Fruit fly (Drosophila melanogaster): Measurements from ENCODE around the gene RhoL.

RhoL gene

dm6 chr3R:9532437-9533180 lies 30.2 kb upstream of the RhoL start, which contains the start of gene by:
by (minus strand) TSS chr3R:9533011.
- peak; percentile 56 for TF ChIP-seq kay (GFP tag; ENCODE audit: borderline replicate concordance)
- TF ChIP-seq CG12768 (GFP tag; optimal IDR thresholded peaks at IDR 0.05) = peak; percentile 39
- peak; percentile 85 for TF ChIP-seq cic (GFP tag; optimal IDR thresholded peaks at IDR 0.05)
- TF ChIP-seq Crg-1 (GFP tag; optimal IDR thresholded peaks at IDR 0.05) = no peak
- no peak for TF ChIP-seq CG5204 (GFP tag; optimal IDR thresholded peaks at IDR 0.05)
- TF ChIP-seq Clk (GFP tag; optimal IDR thresholded peaks at IDR 0.05) = no peak
- TF ChIP-seq ovo (GFP tag; optimal IDR thresholded peaks at IDR 0.05) = peak; percentile 64
- no peak for TF ChIP-seq CG14711 (tag; optimal IDR thresholded peaks at IDR 0.05)

- TF ChIP-seq toe (GFP tag; optimal IDR thresholded peaks at IDR 0.05) = no peak
- TF ChIP-seq ovo (GFP tag; optimal IDR thresholded peaks at IDR 0.05) = peak; percentile 68
- TF ChIP-seq kay (GFP tag; ENCODE audit: borderline replicate concordance) = peak; percentile 19
- TF ChIP-seq CG11617 (GFP tag; optimal IDR thresholded peaks at IDR 0.05) = no peak
These were observed 27.5 kb upstream of the RhoL start for dm6 chr3R:9529913-9530312.

- no peak for TF ChIP-seq bab1 (GFP tag; optimal IDR thresholded peaks at IDR 0.05)
- no peak for TF ChIP-seq Crg-1 (GFP tag; optimal IDR thresholded peaks at IDR 0.05)
- TF ChIP-seq CG7045 (GFP tag; optimal IDR thresholded peaks at IDR 0.05) = peak; percentile 7
- TF ChIP-seq Hr96 (GFP tag; optimal IDR thresholded peaks at IDR 0.05) = no peak
- TF ChIP-seq Mnt (GFP tag; optimal IDR thresholded peaks at IDR 0.05) = no peak
- TF ChIP-seq CG7101 (tag; optimal IDR thresholded peaks at IDR 0.05) = peak; percentile 8
- TF ChIP-seq kay (GFP tag; ENCODE audit: borderline replicate concordance) = peak; percentile 71
- no peak for TF ChIP-seq toe (GFP tag; optimal IDR thresholded peaks at IDR 0.05)
- no peak for TF ChIP-seq CG5204 (GFP tag; optimal IDR thresholded peaks at IDR 0.05)
- TF ChIP-seq cnc (optimal IDR thresholded peaks at IDR 0.05) = no peak
- TF ChIP-seq CG33017 (tag; optimal IDR thresholded peaks at IDR 0.05) = peak; percentile 51
- no peak for TF ChIP-seq pad (GFP tag; optimal IDR thresholded peaks at IDR 0.05)
- no peak for TF ChIP-seq cic (GFP tag; optimal IDR thresholded peaks at IDR 0.05)
- no peak for TF ChIP-seq CG11617 (GFP tag; optimal IDR thresholded peaks at IDR 0.05)
- no peak for TF ChIP-seq CG12768 (GFP tag; optimal IDR thresholded peaks at IDR 0.05)
- no peak for TF ChIP-seq Clk (GFP tag; optimal IDR thresholded peaks at IDR 0.05)
- TF ChIP-seq CG14711 (tag; optimal IDR thresholded peaks at IDR 0.05) = no peak
- no peak for TF ChIP-seq CG1620 (GFP tag; optimal IDR thresholded peaks at IDR 0.05)
- TF ChIP-seq ovo (GFP tag; optimal IDR thresholded peaks at IDR 0.05) = no peak
- peak; percentile 21 for TF ChIP-seq tj (GFP tag; optimal IDR thresholded peaks at IDR 0.05)
These were observed 27.1 kb upstream of the RhoL start for dm6 chr3R:9529387-9529897.

dm6 chr3R:9527907-9528842 lies 25.8 kb upstream of the RhoL start:
- peak; percentile 64 for TF ChIP-seq pad (GFP tag; optimal IDR thresholded peaks at IDR 0.05)
- TF ChIP-seq toe (GFP tag; optimal IDR thresholded peaks at IDR 0.05) = no peak
- TF ChIP-seq bab1 (GFP tag; optimal IDR thresholded peaks at IDR 0.05) = peak; percentile 40
- peak; percentile 96 for TF ChIP-seq CG7045 (GFP tag; optimal IDR thresholded peaks at IDR 0.05)
- peak; percentile 81 for TF ChIP-seq Mnt (GFP tag; optimal IDR thresholded peaks at IDR 0.05)
- peak; percentile 94 for TF ChIP-seq Hr96 (GFP tag; optimal IDR thresholded peaks at IDR 0.05)
- TF ChIP-seq cnc (optimal IDR thresholded peaks at IDR 0.05) = no peak
- no peak for TF ChIP-seq ovo (GFP tag; optimal IDR thresholded peaks at IDR 0.05)
- TF ChIP-seq CG33017 (tag; optimal IDR thresholded peaks at IDR 0.05) = peak; percentile 92
- TF ChIP-seq Crg-1 (GFP tag; optimal IDR thresholded peaks at IDR 0.05) = no peak
- peak; percentile 91 for TF ChIP-seq CG7101 (tag; optimal IDR thresholded peaks at IDR 0.05)
- peak; percentile 83 for TF ChIP-seq cic (GFP tag; optimal IDR thresholded peaks at IDR 0.05)
- peak; percentile 95 for TF ChIP-seq CG12768 (GFP tag; optimal IDR thresholded peaks at IDR 0.05)
- peak; percentile 60 for TF ChIP-seq CG11617 (GFP tag; optimal IDR thresholded peaks at IDR 0.05)
- TF ChIP-seq CG1620 (GFP tag; optimal IDR thresholded peaks at IDR 0.05) = peak; percentile 14
- peak; percentile 86 for TF ChIP-seq CG14711 (tag; optimal IDR thresholded peaks at IDR 0.05)
- TF ChIP-seq kay (GFP tag; ENCODE audit: borderline replicate concordance) = peak; percentile 91
- TF ChIP-seq tj (GFP tag; optimal IDR thresholded peaks at IDR 0.05) = peak; percentile 50
- TF ChIP-seq CG5204 (GFP tag; optimal IDR thresholded peaks at IDR 0.05) = no peak
- TF ChIP-seq Clk (GFP tag; optimal IDR thresholded peaks at IDR 0.05) = peak; percentile 90

dm6 chr3R:9516400-9516852 lies 14.0 kb upstream of the RhoL start:
- no peak for TF ChIP-seq CG7045 (GFP tag; optimal IDR thresholded peaks at IDR 0.05)
- no peak for TF ChIP-seq CG33017 (tag; optimal IDR thresholded peaks at IDR 0.05)
- TF ChIP-seq Mnt (GFP tag; optimal IDR thresholded peaks at IDR 0.05) = no peak
- no peak for TF ChIP-seq CG7101 (tag; optimal IDR thresholded peaks at IDR 0.05)
- TF ChIP-seq CG14711 (tag; optimal IDR thresholded peaks at IDR 0.05) = peak; percentile 31
- TF ChIP-seq Hr96 (GFP tag; optimal IDR thresholded peaks at IDR 0.05) = no peak
- no peak for TF ChIP-seq CG5204 (GFP tag; optimal IDR thresholded peaks at IDR 0.05)
- no peak for TF ChIP-seq CG12768 (GFP tag; optimal IDR thresholded peaks at IDR 0.05)
- peak; percentile 12 for TF ChIP-seq ovo (GFP tag; optimal IDR thresholded peaks at IDR 0.05)
